Worm (Caenorhabditis elegans): ENCODE data around the gene nhr-41.

nhr-41 gene

DNA sequence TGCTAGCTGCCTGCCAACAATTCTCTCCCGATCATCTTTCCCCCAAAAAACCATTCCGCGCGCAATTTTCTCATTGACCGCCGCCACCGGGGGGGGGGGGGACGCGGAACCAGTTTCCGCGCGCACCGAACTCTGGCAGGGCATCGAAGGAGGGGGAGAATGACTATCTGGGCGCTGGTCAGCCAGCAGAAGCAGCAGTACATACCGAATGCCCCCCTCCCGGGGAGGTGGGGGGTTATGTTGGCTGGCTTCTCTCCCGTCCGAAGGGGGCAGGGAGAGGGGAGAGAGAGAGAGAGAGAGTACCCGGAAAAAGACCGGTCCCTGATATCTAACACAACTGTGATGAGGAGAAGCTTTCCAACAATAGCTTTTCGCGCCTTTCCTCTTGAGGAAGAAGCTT lies 8.3 kb upstream of the nhr-41 start:
- TF ChIP-seq unc-62 (GFP tag; optimal IDR thresholded peaks at IDR 0.05) = no peak
- no peak for TF ChIP-seq ztf-1 (GFP tag; conservative IDR thresholded peaks at IDR 0.05)
- TF ChIP-seq ceh-82 (tag; optimal IDR thresholded peaks at IDR 0.05) = no peak
- TF ChIP-seq R02D3.7 (tag; optimal IDR thresholded peaks at IDR 0.05) = no peak
- TF ChIP-seq lin-11 (tag; optimal IDR thresholded peaks at IDR 0.05) = no peak
- no peak for TF ChIP-seq elt-1 (tag; optimal IDR thresholded peaks at IDR 0.05)
- TF ChIP-seq nhr-21 (tag; optimal IDR thresholded peaks at IDR 0.05) = no peak
- no peak for TF ChIP-seq elt-3 (tag; optimal IDR thresholded peaks at IDR 0.05)
- no peak for TF ChIP-seq ama-1 (optimal IDR thresholded peaks at IDR 0.05)
- no peak for TF ChIP-seq alr-1 (tag; optimal IDR thresholded peaks at IDR 0.05)
- TF ChIP-seq snpc-4 (tag; optimal IDR thresholded peaks at IDR 0.05) = no peak

ce11 chrIV:1378954-1379353 lies 7.1 kb upstream of the nhr-41 start:
- TF ChIP-seq unc-62 (GFP tag; optimal IDR thresholded peaks at IDR 0.05) = no peak
- TF ChIP-seq lin-39 (tag; optimal IDR thresholded peaks at IDR 0.05) = no peak
- TF ChIP-seq nhr-23 (tag; optimal IDR thresholded peaks at IDR 0.05) = no peak
- TF ChIP-seq sem-4 (tag; optimal IDR thresholded peaks at IDR 0.05) = no peak
- no peak for TF ChIP-seq unc-39 (tag; optimal IDR thresholded peaks at IDR 0.05)
- TF ChIP-seq unc-55 (GFP tag; optimal IDR thresholded peaks at IDR 0.05) = no peak
- no peak for TF ChIP-seq ama-1 (optimal IDR thresholded peaks at IDR 0.05)
- TF ChIP-seq sma-3 (GFP tag; optimal IDR thresholded peaks at IDR 0.05) = peak; percentile 6
- peak; percentile 66 for TF ChIP-seq sma-9 (GFP tag; optimal IDR thresholded peaks at IDR 0.05)
- no peak for TF ChIP-seq sma-9 (tag; optimal IDR thresholded peaks at IDR 0.05)
- no peak for TF ChIP-seq nhr-77 (tag; optimal IDR thresholded peaks at IDR 0.05)
- TF ChIP-seq F13H6.1 (tag; optimal IDR thresholded peaks at IDR 0.05) = peak; percentile 48
- TF ChIP-seq nhr-237 (tag; optimal IDR thresholded peaks at IDR 0.05) = no peak
- TF ChIP-seq nhr-6 (tag; optimal IDR thresholded peaks at IDR 0.05) = no peak
- no peak for TF ChIP-seq egl-27 (tag; optimal IDR thresholded peaks at IDR 0.05)
- peak; percentile 96 for TF ChIP-seq fos-1 (tag; optimal IDR thresholded peaks at IDR 0.05)
- no peak for TF ChIP-seq C34F6.9 (tag; optimal IDR thresholded peaks at IDR 0.05)
- no peak for TF ChIP-seq peb-1 (tag; optimal IDR thresholded peaks at IDR 0.05)
- TF ChIP-seq crh-2 (tag; optimal IDR thresholded peaks at IDR 0.05) = no peak
- TF ChIP-seq ztf-1 (GFP tag; conservative IDR thresholded peaks at IDR 0.05) = no peak
- no peak for TF ChIP-seq nhr-129 (tag; optimal IDR thresholded peaks at IDR 0.05)
- TF ChIP-seq ztf-4 (tag; optimal IDR thresholded peaks at IDR 0.05) = no peak
- no peak for TF ChIP-seq ceh-16 (tag; optimal IDR thresholded peaks at IDR 0.05)
- TF ChIP-seq dmd-4 (tag; optimal IDR thresholded peaks at IDR 0.05) = no peak
- TF ChIP-seq nhr-21 (tag; optimal IDR thresholded peaks at IDR 0.05) = no peak
- TF ChIP-seq mdl-1 (tag; optimal IDR thresholded peaks at IDR 0.05) = no peak
- TF ChIP-seq nhr-25 (tag; optimal IDR thresholded peaks at IDR 0.05) = no peak
- TF ChIP-seq nhr-10 (tag; optimal IDR thresholded peaks at IDR 0.05) = no peak
- no peak for TF ChIP-seq aly-2 (tag; optimal IDR thresholded peaks at IDR 0.05)

DNA sequence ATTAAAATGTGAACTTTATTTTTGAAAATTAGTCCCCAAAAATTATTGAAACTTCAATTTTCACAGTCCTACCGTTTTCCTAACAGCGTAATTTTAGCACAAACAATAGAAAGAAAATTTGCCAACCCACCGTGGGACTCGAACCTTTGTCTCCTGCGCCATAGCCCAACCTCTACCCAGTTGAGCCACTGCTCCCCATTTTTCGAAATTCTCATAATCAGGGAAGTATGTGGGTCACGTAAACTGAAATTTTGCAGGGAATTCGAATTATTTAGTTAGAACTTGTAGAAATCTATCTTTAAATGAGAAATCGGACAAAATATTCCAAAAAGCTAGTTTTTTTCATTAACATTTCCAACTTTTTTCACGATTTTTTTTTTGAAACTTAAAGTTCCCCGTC lies 5.7 kb upstream of the nhr-41 start:
- TF ChIP-seq peb-1 (tag; optimal IDR thresholded peaks at IDR 0.05) = no peak
- TF ChIP-seq nhr-23 (tag; optimal IDR thresholded peaks at IDR 0.05) = no peak
- TF ChIP-seq elt-3 (tag; optimal IDR thresholded peaks at IDR 0.05) = no peak

ce11 chrIV:1381596-1382274 lies 4.3 kb upstream of the nhr-41 start:
- no peak for TF ChIP-seq mab-5 (tag; optimal IDR thresholded peaks at IDR 0.05)
- TF ChIP-seq nhr-25 (tag; optimal IDR thresholded peaks at IDR 0.05) = peak; percentile 8

ce11 chrIV:1385500-1385899 lies 515 bp upstream of the nhr-41 start:
- TF ChIP-seq mdl-1 (tag; optimal IDR thresholded peaks at IDR 0.05) (no peak), ztf-4 (tag; optimal IDR thresholded peaks at IDR 0.05) (no peak), skn-1 (tag; optimal IDR thresholded peaks at IDR 0.05) (no peak), elt-1 (tag; optimal IDR thresholded peaks at IDR 0.05) (no peak), nhr-21 (tag; optimal IDR thresholded peaks at IDR 0.05) (no peak), F13H6.1 (tag; optimal IDR thresholded peaks at IDR 0.05) (no peak), ceh-82 (tag; optimal IDR thresholded peaks at IDR 0.05) (no peak), zag-1 (tag; optimal IDR thresholded peaks at IDR 0.05) (no peak), nhr-25 (tag; optimal IDR thresholded peaks at IDR 0.05) (no peak), egl-27 (tag; optimal IDR thresholded peaks at IDR 0.05) (no peak), gmeb-1 (tag; optimal IDR thresholded peaks at IDR 0.05) (no peak)

Measured in whole organism, L2 larva.